Worm (Caenorhabditis elegans) whole organism, mixed stage, embryonic: ENCODE results near the gene R193.6.

Experiments used
- M03D4.4 ChIP-seq: sonication (generic microtip); optimal IDR thresholded peaks from 2 replicates; lab custom pipeline; 2017; ENCODE audit warnings: mild to moderate bottlenecking, missing genetic modification characterization, missing compliant biosample characterization
- bed-3 ChIP-seq: fragments of 200-800 bp; sonication (Bioruptor generic); optimal IDR thresholded peaks from 3 replicates; lab custom pipeline; 2018; ENCODE audit warnings: mild to moderate bottlenecking, missing genetic modification characterization, moderate library complexity, missing compliant biosample characterization
- blmp-1 ChIP-seq: fragments of 150-350 bp; optimal IDR thresholded peaks from 2 replicates; lab custom pipeline; 2014; ENCODE audit warnings: missing biosample characterization, missing genetic modification characterization
- ceh-39 ChIP-seq: fragments of 150-350 bp; optimal IDR thresholded peaks from 2 replicates; lab custom pipeline; 2014; ENCODE audit warnings: missing biosample characterization, missing genetic modification characterization
- ceh-43 ChIP-seq: fragments of 200-800 bp; sonication (Bioruptor generic); optimal IDR thresholded peaks from 2 replicates; lab custom pipeline; 2018; ENCODE audit warnings: mild to moderate bottlenecking, missing genetic modification characterization, moderate library complexity, missing compliant biosample characterization
- ceh-83 ChIP-seq: fragments of 200-800 bp; sonication (Bioruptor generic); optimal IDR thresholded peaks from 2 replicates; lab custom pipeline; 2018; ENCODE audit warnings: mild to moderate bottlenecking, missing genetic modification characterization, missing compliant biosample characterization
- ces-1 ChIP-seq: fragments of 150-350 bp; optimal IDR thresholded peaks from 2 replicates; lab custom pipeline; 2014; ENCODE audit warnings: missing biosample characterization, missing genetic modification reagents, missing genetic modification characterization
- cnd-1 ChIP-seq: fragments of 200-800 bp; sonication (Bioruptor generic); optimal IDR thresholded peaks from 2 replicates; lab custom pipeline; 2018; ENCODE audit warnings: mild to moderate bottlenecking, missing genetic modification characterization, missing compliant biosample characterization
- drap-1 ChIP-seq: fragments of 200-800 bp; sonication (Bioruptor generic); optimal IDR thresholded peaks from 3 replicates; lab custom pipeline; 2018; ENCODE audit warnings: mild to moderate bottlenecking, missing genetic modification characterization, missing compliant biosample characterization
- elt-1 ChIP-seq: sonication (generic microtip); optimal IDR thresholded peaks from 2 replicates; lab custom pipeline; 2017; ENCODE audit warnings: missing genetic modification characterization, mild to moderate bottlenecking, missing compliant biosample characterization, antibody characterized with exemption, moderate library complexity, borderline replicate concordance; ENCODE audit not compliant: insufficient read depth
- elt-3 ChIP-seq: fragments of 150-350 bp; optimal IDR thresholded peaks from 2 replicates; lab custom pipeline; 2014; ENCODE audit warnings: missing biosample characterization, missing genetic modification characterization
- ham-2 ChIP-seq: fragments of 200-800 bp; sonication (Bioruptor generic); optimal IDR thresholded peaks from 2 replicates; lab custom pipeline; 2018; ENCODE audit warnings: mild to moderate bottlenecking, missing genetic modification characterization, missing compliant biosample characterization
- hlh-1 ChIP-seq: fragments of 150-350 bp; optimal IDR thresholded peaks from 2 replicates; lab custom pipeline; 2014; ENCODE audit warnings: missing biosample characterization, missing genetic modification reagents, missing genetic modification characterization
- lin-32 ChIP-seq: fragments of 200-800 bp; sonication (Bioruptor generic); optimal IDR thresholded peaks from 2 replicates; lab custom pipeline; 2018; ENCODE audit warnings: mild to moderate bottlenecking, missing genetic modification characterization, missing compliant biosample characterization
- lsy-2 ChIP-seq: fragments of 150-350 bp; optimal IDR thresholded peaks from 2 replicates; lab custom pipeline; 2014; ENCODE audit warnings: missing biosample characterization, missing genetic modification characterization
- mab-5 ChIP-seq: fragments of 150-350 bp; optimal IDR thresholded peaks from 2 replicates; lab custom pipeline; 2014; ENCODE audit warnings: missing biosample characterization, missing genetic modification characterization
- mep-1 ChIP-seq: fragments of 150-350 bp; optimal IDR thresholded peaks from 2 replicates; lab custom pipeline; 2017; ENCODE audit warnings: missing biosample characterization, missing genetic modification reagents, missing genetic modification characterization, inconsistent platforms
- mls-2 ChIP-seq: sonication (generic microtip); optimal IDR thresholded peaks from 2 replicates; lab custom pipeline; 2016; ENCODE audit warnings: mild to moderate bottlenecking, missing genetic modification characterization, moderate library complexity, missing compliant biosample characterization
- nhr-12 ChIP-seq: fragments of 150-350 bp; optimal IDR thresholded peaks from 2 replicates; lab custom pipeline; 2014; ENCODE audit warnings: missing biosample characterization, missing genetic modification characterization
- nhr-2 ChIP-seq: fragments of 150-350 bp; optimal IDR thresholded peaks from 2 replicates; lab custom pipeline; 2014; ENCODE audit warnings: missing biosample characterization, missing genetic modification characterization
- nhr-28 ChIP-seq: fragments of 150-350 bp; optimal IDR thresholded peaks from 2 replicates; lab custom pipeline; 2014; ENCODE audit warnings: missing biosample characterization, missing genetic modification characterization
- nhr-76 ChIP-seq: sonication (generic microtip); optimal IDR thresholded peaks from 2 replicates; lab custom pipeline; 2017; ENCODE audit warnings: missing biosample characterization, missing genetic modification characterization
- pha-4 ChIP-seq: fragments of 150-350 bp; optimal IDR thresholded peaks from 2 replicates; lab custom pipeline; 2018; ENCODE audit warnings: missing biosample characterization, missing genetic modification reagents, missing genetic modification characterization
- sem-2 ChIP-seq: fragments of 200-800 bp; sonication (Bioruptor generic); optimal IDR thresholded peaks from 2 replicates; lab custom pipeline; 2018; ENCODE audit warnings: mild to moderate bottlenecking, missing genetic modification characterization, missing compliant biosample characterization
- snpc-4 ChIP-seq: fragments of 150-350 bp; optimal IDR thresholded peaks from 2 replicates; lab custom pipeline; 2014; ENCODE audit warnings: missing biosample characterization, missing genetic modification characterization
- sptf-1 ChIP-seq: sonication (generic microtip); optimal IDR thresholded peaks from 2 replicates; lab custom pipeline; 2017; ENCODE audit warnings: mild to moderate bottlenecking, missing genetic modification characterization, moderate library complexity, missing compliant biosample characterization
- unc-120 ChIP-seq: sonication (generic microtip); optimal IDR thresholded peaks from 2 replicates; lab custom pipeline; 2017; ENCODE audit warnings: missing genetic modification characterization, missing compliant biosample characterization; ENCODE audit not compliant: poor library complexity, severe bottlenecking
- unc-39 ChIP-seq: fragments of 150-350 bp; optimal IDR thresholded peaks from 2 replicates; lab custom pipeline; 2014; ENCODE audit warnings: missing biosample characterization, missing genetic modification characterization
- unc-62 ChIP-seq: fragments of 150-350 bp; optimal IDR thresholded peaks from 2 replicates; lab custom pipeline; 2014; ENCODE audit warnings: missing biosample characterization, missing genetic modification reagents, missing genetic modification characterization
- ztf-11 ChIP-seq: fragments of 150-350 bp; optimal IDR thresholded peaks from 2 replicates; lab custom pipeline; 2014; ENCODE audit warnings: missing biosample characterization, missing genetic modification characterization

R193.6 gene

DNA sequence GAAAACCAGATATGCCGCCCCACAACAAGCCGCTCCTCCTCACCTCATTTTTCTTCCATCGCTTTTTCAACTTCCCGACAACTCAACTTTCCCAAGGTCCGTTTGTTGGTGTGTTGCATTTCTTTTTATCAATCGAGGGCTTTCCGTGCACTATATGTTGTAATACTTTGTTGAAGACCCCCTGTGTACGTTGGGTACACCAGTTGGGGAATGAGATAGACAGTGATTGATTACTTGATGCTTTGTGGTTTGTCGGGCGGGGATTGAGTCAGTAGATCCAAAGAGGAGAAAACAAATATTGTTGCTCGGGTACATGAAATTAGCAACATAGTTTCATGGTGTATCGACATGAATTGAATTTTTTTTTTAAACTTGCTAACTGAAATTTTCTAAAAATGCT is 39.7 kb upstream of the R193.6 start:
- TF ChIP-seq unc-62 (GFP tag; lab: Kevin White, UChicago) (peak; percentile 93), sptf-1 (no peak), nhr-2 (no peak), hlh-1 (peak; percentile 92), unc-120 (tag; lab: Kevin White, UChicago) (peak; percentile 47), ceh-83 (GFP tag; lab: Kevin White, UChicago) (no peak)

ce11 chrX:1110723-1111122 is 37.9 kb upstream of the R193.6 start:
- peak; percentile 48 for TF ChIP-seq unc-120 (tag; lab: Kevin White, UChicago)
- peak; percentile 98 for TF ChIP-seq hlh-1
- no peak for TF ChIP-seq ceh-39 (tag; lab: Kevin White, UChicago)

DNA sequence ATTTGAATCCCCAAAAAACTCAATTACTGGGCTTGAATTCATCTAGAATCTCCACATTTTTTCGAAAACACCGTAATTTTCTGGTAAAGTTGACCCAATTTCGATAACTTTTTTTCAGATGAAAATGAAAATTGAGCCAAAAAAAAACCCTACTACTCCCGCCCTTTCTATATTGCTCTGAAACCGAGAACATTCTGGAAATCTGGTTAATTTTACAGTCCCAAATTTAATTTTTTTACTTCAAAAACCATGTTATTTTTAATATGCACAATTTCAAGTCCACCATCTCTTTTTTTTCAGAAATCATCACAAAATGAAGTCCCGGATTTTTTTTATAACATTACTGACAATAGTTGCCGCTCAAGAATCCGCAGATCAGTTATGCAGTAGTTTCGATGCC is 37.0 kb upstream of the R193.6 start, which contains the start of gene C05D9.3:
C05D9.3 (plus strand) TSS at position 301 of the 400 bp plus-strand sequence.
- TF ChIP-seq lin-32 (GFP tag; lab: Kevin White, UChicago) = no peak
- no peak for TF ChIP-seq unc-62 (GFP tag; lab: Kevin White, UChicago)
- TF ChIP-seq elt-3 (tag; lab: Kevin White, UChicago) = no peak
- no peak for TF ChIP-seq ceh-83 (GFP tag; lab: Kevin White, UChicago)
- TF ChIP-seq pha-4 (tag; lab: Kevin White, UChicago) = no peak
- TF ChIP-seq ceh-39 (tag; lab: Kevin White, UChicago) = no peak
- no peak for TF ChIP-seq ceh-43
- no peak for TF ChIP-seq ces-1 (GFP tag; lab: Kevin White, UChicago)

DNA sequence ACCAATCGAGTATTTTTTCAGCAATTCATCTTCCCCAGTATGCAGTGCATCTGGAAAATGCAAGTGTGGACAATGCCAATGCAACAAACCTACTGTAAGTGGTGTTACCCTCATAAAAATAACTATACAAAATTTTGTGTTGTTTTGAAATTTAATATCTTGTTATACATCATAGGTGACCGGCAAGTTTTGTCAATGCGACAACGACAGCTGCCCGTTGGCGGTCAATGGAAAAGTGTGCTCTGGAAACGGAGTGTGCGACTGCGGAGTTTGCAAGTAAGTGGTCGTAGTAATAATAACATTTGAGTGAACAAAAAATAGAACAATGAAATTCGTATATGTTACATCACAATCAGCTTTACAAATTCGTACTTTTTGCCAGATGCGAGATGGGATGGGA is 33.4 kb upstream of the R193.6 start:
- TF ChIP-seq sptf-1 (no peak), ceh-83 (GFP tag; lab: Kevin White, UChicago) (no peak), M03D4.4 (tag; lab: Kevin White, UChicago) (no peak), lsy-2 (tag; lab: Kevin White, UChicago) (no peak), hlh-1 (peak; percentile 64), nhr-12 (tag; lab: Kevin White, UChicago) (no peak), ceh-43 (no peak)
- TF ChIP-seq, all 35 proteins: peak for 1

DNA sequence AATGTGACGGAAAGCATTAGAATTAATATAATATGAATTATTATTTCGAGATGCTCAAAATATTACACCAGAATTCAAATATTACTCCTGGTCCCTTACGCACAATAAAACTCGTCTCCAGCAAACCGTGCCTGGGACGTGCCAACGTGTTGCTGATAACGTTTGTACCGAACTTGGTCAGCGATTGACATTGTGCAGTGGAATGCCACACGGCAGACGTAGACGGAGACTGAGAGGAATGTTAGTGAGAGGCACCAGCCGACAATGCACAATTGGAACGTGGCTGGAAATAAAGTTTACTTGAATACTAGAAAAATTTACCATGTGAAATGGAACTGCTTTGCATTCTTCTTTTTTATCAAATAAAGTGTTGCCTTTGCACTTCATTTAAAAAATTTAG is 31.3 kb upstream of the R193.6 start:
- TF ChIP-seq snpc-4 (tag; lab: Kevin White, UChicago) (no peak), bed-3 (GFP tag; lab: Kevin White, UChicago) (no peak), ceh-83 (GFP tag; lab: Kevin White, UChicago) (no peak), nhr-2 (no peak), M03D4.4 (tag; lab: Kevin White, UChicago) (no peak), blmp-1 (tag; lab: Kevin White, UChicago) (no peak), lsy-2 (tag; lab: Kevin White, UChicago) (no peak), ztf-11 (no peak), sptf-1 (no peak), mls-2 (no peak), mep-1 (tag; lab: Kevin White, UChicago) (no peak), nhr-28 (no peak), unc-62 (GFP tag; lab: Kevin White, UChicago) (no peak)
- TF ChIP-seq, all 35 proteins: peak for 0

- no peak for TF ChIP-seq ceh-39 (tag; lab: Kevin White, UChicago)
- no peak for TF ChIP-seq snpc-4 (tag; lab: Kevin White, UChicago)
- TF ChIP-seq bed-3 (GFP tag; lab: Kevin White, UChicago) = no peak
- no peak for TF ChIP-seq nhr-76 (tag; lab: Kevin White, UChicago)
- no peak for TF ChIP-seq unc-120 (tag; lab: Kevin White, UChicago)
- no peak for TF ChIP-seq elt-1
- TF ChIP-seq ham-2 (GFP tag; lab: Kevin White, UChicago) = no peak
- no peak for TF ChIP-seq mep-1 (tag; lab: Kevin White, UChicago)
- TF ChIP-seq, all 35 proteins: peak for 0
Measured at ce11 chrX:1119305-1119704, 29.3 kb upstream of the R193.6 start, which contains the start of gene C05D9.7. C05D9.7 (minus strand) TSS chrX:1119405.

- TF ChIP-seq M03D4.4 (tag; lab: Kevin White, UChicago) (peak; percentile 32), hlh-1 (peak; percentile 33), mab-5 (tag; lab: Kevin White, UChicago) (peak; percentile 52), ces-1 (GFP tag; lab: Kevin White, UChicago) (peak; percentile 99), cnd-1 (tag; lab: Kevin White, UChicago) (peak; percentile 23), lsy-2 (tag; lab: Kevin White, UChicago) (no peak), mls-2 (peak; percentile 68), nhr-28 (no peak), unc-39 (tag; lab: Kevin White, UChicago) (no peak), sem-2 (GFP tag; lab: Kevin White, UChicago) (no peak), unc-120 (tag; lab: Kevin White, UChicago) (peak; percentile 59), mep-1 (tag; lab: Kevin White, UChicago) (peak; percentile 5), unc-62 (GFP tag; lab: Kevin White, UChicago) (peak; percentile 99), sptf-1 (peak; percentile 46), nhr-2 (peak; percentile 64), ztf-11 (peak; percentile 36), drap-1 (no peak)
Measured at ce11 chrX:1120326-1120725, 28.3 kb upstream of the R193.6 start.
